Fruit fly (Drosophila melanogaster): ENCODE results near the gene CG44385.

- TF ChIP-seq CG7101 (tag; optimal IDR thresholded peaks at IDR 0.05) (no peak), CG7045 (GFP tag; optimal IDR thresholded peaks at IDR 0.05) (no peak), ovo (GFP tag; optimal IDR thresholded peaks at IDR 0.05) (no peak)
These were observed 5.5 kb upstream of the CG44385 start, which contains the start of gene CDK2AP1 for dm6 chrX:11137566-11138186.

Measured in whole organism, adult.